Worm (Caenorhabditis elegans): ENCODE measurements around the gene dac-1.

Gene dac-1

DNA sequence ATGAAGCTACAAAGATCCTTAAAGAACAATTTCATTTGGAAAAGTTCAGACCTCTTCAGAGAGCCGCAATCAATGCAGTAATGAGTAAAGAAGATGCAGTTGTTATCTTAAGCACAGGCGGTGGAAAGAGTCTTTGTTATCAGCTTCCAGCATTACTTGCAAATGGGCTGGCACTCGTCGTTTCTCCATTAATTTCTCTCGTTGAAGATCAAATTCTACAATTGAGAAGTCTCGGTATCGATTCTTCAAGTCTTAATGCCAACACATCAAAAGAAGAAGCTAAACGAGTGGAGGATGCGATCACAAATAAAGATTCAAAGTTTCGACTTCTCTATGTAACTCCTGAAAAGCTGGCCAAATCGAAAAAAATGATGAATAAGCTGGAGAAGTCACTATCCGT lies 41.0 kb downstream of the dac-1 start:
- TF ChIP-seq pha-4 (tag; optimal IDR thresholded peaks at IDR 0.05) (no peak), ama-1 (optimal IDR thresholded peaks at IDR 0.05) (no peak), jun-1 (tag; optimal IDR thresholded peaks at IDR 0.05) (no peak), ZK546.5 (tag; optimal IDR thresholded peaks at IDR 0.05) (no peak), zag-1 (tag; optimal IDR thresholded peaks at IDR 0.05) (no peak), unc-62 (GFP tag; optimal IDR thresholded peaks at IDR 0.05) (no peak), nhr-237 (tag; optimal IDR thresholded peaks at IDR 0.05) (no peak), fkh-10 (GFP tag; optimal IDR thresholded peaks at IDR 0.05) (no peak), ztf-4 (tag; optimal IDR thresholded peaks at IDR 0.05) (no peak), tbx-2 (tag; optimal IDR thresholded peaks at IDR 0.05) (no peak), R02D3.7 (tag; optimal IDR thresholded peaks at IDR 0.05) (no peak), skn-1 (tag; optimal IDR thresholded peaks at IDR 0.05) (no peak), lsy-12 (tag; optimal IDR thresholded peaks at IDR 0.05) (no peak), ceh-82 (tag; optimal IDR thresholded peaks at IDR 0.05) (no peak), nfya-1 (tag; optimal IDR thresholded peaks at IDR 0.05; ENCODE audit: insufficient read depth) (no peak), hmg-11 (tag; optimal IDR thresholded peaks at IDR 0.05) (no peak), nhr-11 (tag; optimal IDR thresholded peaks at IDR 0.05) (no peak)

ce11 chrIII:859898-860297 lies 44.0 kb downstream of the dac-1 start, which contains the start of gene exos-4.2:
exos-4.2 (plus strand) TSS chrIII:860198.
- no peak for TF ChIP-seq nhr-67 (tag; optimal IDR thresholded peaks at IDR 0.05)
- no peak for TF ChIP-seq ceh-16 (tag; optimal IDR thresholded peaks at IDR 0.05)
- no peak for TF ChIP-seq nhr-28 (tag; optimal IDR thresholded peaks at IDR 0.05)
- no peak for TF ChIP-seq ztf-11 (tag; optimal IDR thresholded peaks at IDR 0.05)
- no peak for TF ChIP-seq ztf-4 (tag; optimal IDR thresholded peaks at IDR 0.05)
- TF ChIP-seq ceh-28 (tag; optimal IDR thresholded peaks at IDR 0.05) = no peak
- no peak for TF ChIP-seq nhr-77 (tag; optimal IDR thresholded peaks at IDR 0.05)
- TF ChIP-seq sea-2 (GFP tag; optimal IDR thresholded peaks at IDR 0.05) = no peak
- no peak for TF ChIP-seq elt-3 (tag; optimal IDR thresholded peaks at IDR 0.05)
- TF ChIP-seq daf-12 (tag; optimal IDR thresholded peaks at IDR 0.05) = no peak
- no peak for TF ChIP-seq aly-2 (tag; optimal IDR thresholded peaks at IDR 0.05)

DNA sequence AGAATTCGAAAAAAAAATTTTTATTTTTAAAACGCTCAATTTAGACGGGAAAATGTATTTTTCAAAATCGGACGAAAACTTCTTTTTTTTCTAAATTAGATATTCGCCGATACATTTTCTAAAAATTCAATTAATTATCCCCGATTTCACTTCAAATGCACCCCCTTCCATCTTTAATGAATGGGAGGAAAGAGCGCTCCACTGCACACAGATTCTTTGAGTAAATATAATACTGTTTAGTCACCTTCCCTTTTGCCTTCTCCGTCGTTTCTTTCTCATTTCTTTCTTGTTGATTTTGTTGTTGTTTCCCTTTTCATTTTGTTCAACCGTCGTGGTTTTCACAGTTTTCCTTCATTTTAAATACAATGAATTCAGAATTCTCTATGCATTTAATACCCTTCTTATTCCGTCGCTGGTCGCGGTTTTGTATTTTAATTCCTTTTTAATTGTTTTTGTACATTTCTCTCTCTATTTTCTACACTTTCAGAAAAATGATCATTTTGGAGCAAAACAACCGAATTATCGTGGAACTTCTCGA lies 45.9 kb downstream of the dac-1 start, which contains the start of gene arx-4:
arx-4 (plus strand) TSS at position 488 of the 538 bp plus-strand sequence.
- TF ChIP-seq hmg-11 (tag; optimal IDR thresholded peaks at IDR 0.05) (peak; percentile 10), fkh-2 (tag; optimal IDR thresholded peaks at IDR 0.05) (no peak), nhr-28 (tag; optimal IDR thresholded peaks at IDR 0.05) (no peak), daf-12 (tag; optimal IDR thresholded peaks at IDR 0.05) (no peak), snpc-4 (tag; optimal IDR thresholded peaks at IDR 0.05) (no peak), nhr-43 (tag; optimal IDR thresholded peaks at IDR 0.05; ENCODE audit: poor library complexity, severe bottlenecking) (no peak), pha-4 (tag; optimal IDR thresholded peaks at IDR 0.05) (peak; percentile 88), ZK546.5 (tag; optimal IDR thresholded peaks at IDR 0.05) (no peak), ceh-82 (tag; optimal IDR thresholded peaks at IDR 0.05) (no peak), unc-39 (tag; optimal IDR thresholded peaks at IDR 0.05) (no peak)

ce11 chrIII:868866-869265 lies 52.9 kb downstream of the dac-1 start:
- TF ChIP-seq nhr-28 (tag; optimal IDR thresholded peaks at IDR 0.05) (no peak), eor-1 (tag; optimal IDR thresholded peaks at IDR 0.05) (no peak), elt-2 (tag; optimal IDR thresholded peaks at IDR 0.05) (no peak), ztf-4 (tag; optimal IDR thresholded peaks at IDR 0.05) (no peak), egl-5 (tag; optimal IDR thresholded peaks at IDR 0.05) (no peak), elt-1 (tag; optimal IDR thresholded peaks at IDR 0.05) (no peak), hmg-11 (tag; optimal IDR thresholded peaks at IDR 0.05) (no peak), R02D3.7 (tag; optimal IDR thresholded peaks at IDR 0.05) (no peak), ztf-11 (tag; optimal IDR thresholded peaks at IDR 0.05) (no peak), nhr-76 (tag; optimal IDR thresholded peaks at IDR 0.05) (no peak), daf-12 (tag; optimal IDR thresholded peaks at IDR 0.05) (no peak), skn-1 (tag; optimal IDR thresholded peaks at IDR 0.05) (no peak), fkh-10 (GFP tag; optimal IDR thresholded peaks at IDR 0.05) (no peak), nhr-67 (tag; optimal IDR thresholded peaks at IDR 0.05) (no peak), nfya-1 (tag; optimal IDR thresholded peaks at IDR 0.05; ENCODE audit: insufficient read depth) (no peak)
